Worm (Caenorhabditis elegans) whole organism, L1 larva: ENCODE results near the gene srg-38.

Experiments
- F16B12.6 ChIP-seq: fragments of 150-350 bp; optimal IDR thresholded peaks from 2 replicates; lab custom pipeline; 2014; ENCODE audit warnings: missing biosample characterization, missing genetic modification characterization
- ceh-82 ChIP-seq, 3 experiments: fragments of 150-350 bp in 1 of 3; sonication (generic microtip) in 2 of 3; optimal IDR thresholded peaks; 2 replicates each; lab custom pipeline; 2014 to 2017; ENCODE audit warnings: missing biosample characterization in 3 of 3, missing genetic modification characterization in 3 of 3
- elt-2 ChIP-seq: sonication (generic microtip); optimal IDR thresholded peaks from 2 replicates; lab custom pipeline; 2016; ENCODE audit warnings: missing genetic modification characterization, mild to moderate bottlenecking, inconsistent platforms, missing compliant biosample characterization, missing genetic modification reagents
- lin-15B ChIP-seq: fragments of 150-350 bp; sonication (generic microtip); optimal IDR thresholded peaks from 3 replicates; lab custom pipeline; 2014; ENCODE audit warnings: missing biosample characterization, missing genetic modification characterization
- nhr-76 ChIP-seq: sonication (generic microtip); optimal IDR thresholded peaks from 2 replicates; lab custom pipeline; 2017; ENCODE audit warnings: missing biosample characterization, missing genetic modification characterization
- nhr-77 ChIP-seq: fragments of 150-350 bp; optimal IDR thresholded peaks from 2 replicates; lab custom pipeline; 2014; ENCODE audit warnings: missing biosample characterization, missing genetic modification characterization
- unc-62 ChIP-seq: fragments of 150-350 bp; optimal IDR thresholded peaks from 2 replicates; lab custom pipeline; 2014; ENCODE audit warnings: missing biosample characterization, missing genetic modification reagents, missing genetic modification characterization

DNA sequence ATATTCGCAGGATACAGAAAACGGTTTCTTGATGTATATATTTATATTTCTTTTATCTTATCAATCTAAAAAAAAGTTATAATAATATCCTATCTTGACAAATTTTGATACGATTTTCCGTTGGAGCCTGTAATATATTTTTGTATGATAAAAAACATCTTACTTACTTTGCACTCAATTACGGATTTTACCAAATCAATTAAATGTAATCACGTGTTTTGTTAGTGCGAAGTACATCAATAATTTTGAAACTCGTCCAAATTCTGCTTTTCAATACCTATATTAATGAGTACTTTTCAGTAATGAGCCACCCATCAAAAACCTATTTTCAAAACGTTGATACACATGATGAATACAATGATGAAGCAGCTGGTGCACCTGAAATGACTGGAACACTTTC is 6.0 kb downstream of the srg-38 start, which contains the start of gene T19C4.1:
- TF ChIP-seq unc-62 (GFP tag; lab: Kevin White, UChicago) (no peak), ceh-82 (tag; optimal IDR thresholded peaks at IDR 0.05; lab: Kevin White, UChicago) (no peak), lin-15B (no peak), nhr-76 (no peak), F16B12.6 (tag; lab: Kevin White, UChicago) (no peak), nhr-77 (tag; lab: Kevin White, UChicago) (no peak), elt-2 (tag; lab: Kevin White, UChicago) (no peak)
